Fruit fly (Drosophila melanogaster) whole organism, embryonic: ENCODE data around the gene Hr78.
A peak's percentile ranks its signal among the peaks of the same experiment; 100 is the strongest.

Source experiments
- CG10543 ChIP-seq: fragments of 200-800 bp; sonication (Bioruptor generic); optimal IDR thresholded peaks from 3 replicates; lab custom pipeline; 2017; ENCODE audit warnings: missing biosample characterization, mild to moderate bottlenecking, missing genetic modification characterization, moderate library complexity
- CG10979 ChIP-seq: fragments of 200-800 bp; sonication (Bioruptor generic); optimal IDR thresholded peaks from 2 replicates; lab custom pipeline; 2018; ENCODE audit warnings: missing biosample characterization, mild to moderate bottlenecking, missing genetic modification characterization, moderate library complexity
- CG11456 ChIP-seq: fragments of 200-800 bp; sonication (Bioruptor generic); IDR thresholded peaks from 3 replicates; pipeline ENCODE4 v1.3.6; 2022; ENCODE audit warnings: missing biosample characterization, missing genetic modification characterization
- CG14014 ChIP-seq: fragments of 200-800 bp; sonication (Bioruptor generic); IDR thresholded peaks from 2 replicates; pipeline ENCODE4 v1.3.6; 2022; ENCODE audit warnings: missing biosample characterization, missing genetic modification characterization
- CG14050 ChIP-seq: fragments of 200-800 bp; sonication (Bioruptor generic); IDR thresholded peaks from 3 replicates; pipeline ENCODE4 v1.3.6; 2022; ENCODE audit warnings: missing biosample characterization, missing genetic modification characterization
- CG15479 ChIP-seq: fragments of 200-800 bp; sonication (Bioruptor generic); optimal IDR thresholded peaks from 3 replicates; lab custom pipeline; 2019; ENCODE audit warnings: missing biosample characterization, mild to moderate bottlenecking, missing genetic modification characterization, moderate library complexity
- CG16863 ChIP-seq: fragments of 200-800 bp; sonication (Bioruptor generic); optimal IDR thresholded peaks from 3 replicates; lab custom pipeline; 2016; ENCODE audit warnings: missing biosample characterization, missing genetic modification characterization
- CG17186 ChIP-seq: fragments of 200-800 bp; sonication (Bioruptor generic); optimal IDR thresholded peaks from 3 replicates; lab custom pipeline; 2017; ENCODE audit warnings: missing biosample characterization, missing genetic modification reagents, missing genetic modification characterization
- CG1792 ChIP-seq: fragments of 200-800 bp; sonication (Bioruptor generic); optimal IDR thresholded peaks from 2 replicates; lab custom pipeline; 2016; ENCODE audit warnings: missing biosample characterization, missing genetic modification characterization
- CG2712 ChIP-seq: fragments of 200-800 bp; optimal IDR thresholded peaks from 3 replicates; lab custom pipeline; 2019; ENCODE audit warnings: missing biosample characterization, mild to moderate bottlenecking, missing genetic modification characterization, moderate library complexity
- CG6175 ChIP-seq: fragments of 200-800 bp; sonication (Bioruptor generic); IDR thresholded peaks from 3 replicates; pipeline ENCODE4 v1.3.6; 2022; ENCODE audit warnings: missing biosample characterization, missing genetic modification characterization
- CG7786 ChIP-seq: fragments of 200-800 bp; sonication (Bioruptor generic); optimal IDR thresholded peaks from 2 replicates; lab custom pipeline; 2016; ENCODE audit warnings: missing biosample characterization, missing genetic modification characterization
- CG8281 ChIP-seq: fragments of 200-800 bp; sonication (Bioruptor generic); optimal IDR thresholded peaks from 2 replicates; lab custom pipeline; 2018; ENCODE audit warnings: missing biosample characterization, mild to moderate bottlenecking, missing genetic modification characterization, moderate library complexity
- CG8765 ChIP-seq: fragments of 200-800 bp; sonication (Bioruptor generic); IDR thresholded peaks from 2 replicates; pipeline ENCODE4 v1.3.6; 2022; ENCODE audit warnings: missing biosample characterization, missing genetic modification characterization
- CG8924 ChIP-seq: fragments of 200-800 bp; optimal IDR thresholded peaks from 3 replicates; lab custom pipeline; 2019; ENCODE audit warnings: missing biosample characterization, mild to moderate bottlenecking, missing genetic modification characterization, moderate library complexity
- CkIIα-i1 ChIP-seq: fragments of 200-800 bp; sonication (Bioruptor generic); IDR thresholded peaks from 2 replicates; pipeline ENCODE4 v1.3.6; 2022; ENCODE audit warnings: missing biosample characterization, missing genetic modification characterization
- Deaf1 ChIP-seq: fragments of 200-800 bp; optimal IDR thresholded peaks from 3 replicates; lab custom pipeline; 2019; ENCODE audit warnings: missing biosample characterization, mild to moderate bottlenecking, missing genetic modification characterization, moderate library complexity
- Dll ChIP-seq: fragments of 200-800 bp; sonication (Bioruptor generic); IDR thresholded peaks from 4 replicates; pipeline ENCODE4 v1.3.6; 2022; ENCODE audit warnings: missing biosample characterization, missing genetic modification characterization; ENCODE audit not compliant: partially characterized antibody
- Doc2 ChIP-seq: fragments of 200-800 bp; sonication (Bioruptor generic); IDR thresholded peaks from 2 replicates; pipeline ENCODE4 v1.3.6; 2022; ENCODE audit warnings: missing biosample characterization, missing genetic modification characterization
- E2f1 ChIP-seq: fragments of 200-800 bp; sonication (Bioruptor generic); IDR thresholded peaks from 2 replicates; pipeline ENCODE4 v1.3.6; 2022; ENCODE audit warnings: missing biosample characterization, missing genetic modification characterization
- Fer2 ChIP-seq: fragments of 200-800 bp; sonication (Bioruptor generic); optimal IDR thresholded peaks from 2 replicates; lab custom pipeline; 2018; ENCODE audit warnings: missing biosample characterization, mild to moderate bottlenecking, missing genetic modification characterization, moderate library complexity
- GATAe ChIP-seq: fragments of 200-800 bp; sonication (Bioruptor generic); conservative IDR thresholded peaks from 2 replicates; pipeline ENCODE4 v1.3.6; 2022; ENCODE audit warnings: missing biosample characterization, missing genetic modification characterization
- HLH4C ChIP-seq: fragments of 200-800 bp; sonication (Bioruptor generic); IDR thresholded peaks from 3 replicates; pipeline ENCODE4 v1.3.6; 2022; ENCODE audit warnings: missing biosample characterization, missing genetic modification characterization; ENCODE audit not compliant: partially characterized antibody
- Hey ChIP-seq: fragments of 200-800 bp; sonication (Bioruptor generic); optimal IDR thresholded peaks from 3 replicates; lab custom pipeline; 2018; ENCODE audit warnings: missing biosample characterization, mild to moderate bottlenecking, missing genetic modification characterization
- Lpt ChIP-seq: fragments of >200 bp; optimal IDR thresholded peaks from 2 replicates; lab custom pipeline; 2018; ENCODE audit warnings: missing biosample characterization, missing genetic modification characterization
- Mad ChIP-seq: fragments of 200-800 bp; sonication (Bioruptor generic); optimal IDR thresholded peaks from 2 replicates; lab custom pipeline; 2016; ENCODE audit warnings: missing biosample characterization, missing genetic modification characterization
- PHDP ChIP-seq: fragments of 200-800 bp; sonication (Bioruptor generic); optimal IDR thresholded peaks from 3 replicates; lab custom pipeline; 2018; ENCODE audit warnings: missing biosample characterization, mild to moderate bottlenecking, missing genetic modification characterization, moderate library complexity
- Six4 ChIP-seq: fragments of 200-800 bp; sonication (Bioruptor generic); optimal IDR thresholded peaks from 2 replicates; lab custom pipeline; 2016; ENCODE audit warnings: missing biosample characterization, missing genetic modification characterization
- TFAM ChIP-seq: fragments of 200-800 bp; sonication (Bioruptor generic); optimal IDR thresholded peaks from 2 replicates; lab custom pipeline; 2017; ENCODE audit warnings: missing biosample characterization, missing genetic modification characterization, inconsistent platforms
- chif ChIP-seq, 2 experiments: fragments of 200-800 bp; sonication (Bioruptor generic); optimal IDR thresholded peaks; 3 replicates each; lab custom pipeline; 2016; ENCODE audit warnings: missing biosample characterization in 2 of 2, missing genetic modification characterization in 2 of 2
- corto ChIP-seq: fragments of 200-800 bp; sonication (Bioruptor generic); optimal IDR thresholded peaks from 2 replicates; lab custom pipeline; 2016; ENCODE audit warnings: missing biosample characterization, mild to moderate bottlenecking, missing genetic modification characterization, moderate library complexity
- crol ChIP-seq: fragments of 200-800 bp; sonication (Bioruptor generic); IDR thresholded peaks from 2 replicates; pipeline ENCODE4 v1.3.6; 2022; ENCODE audit warnings: missing biosample characterization, missing genetic modification characterization
- fd3F ChIP-seq: fragments of 200-800 bp; sonication (Bioruptor generic); optimal IDR thresholded peaks from 2 replicates; lab custom pipeline; 2018; ENCODE audit warnings: missing biosample characterization, mild to moderate bottlenecking, missing genetic modification characterization, moderate library complexity
- fru ChIP-seq: fragments of >200 bp; optimal IDR thresholded peaks from 2 replicates; lab custom pipeline; 2017
- her ChIP-seq: fragments of 200-800 bp; sonication (Bioruptor generic); optimal IDR thresholded peaks from 2 replicates; lab custom pipeline; 2016; ENCODE audit warnings: missing biosample characterization, missing genetic modification characterization
- hkb ChIP-seq, 2 experiments: fragments of 200-800 bp in 1 of 2; fragments of >200 bp in 1 of 2; sonication (Bioruptor generic) in 1 of 2; IDR thresholded peaks in 1 of 2; optimal IDR thresholded peaks in 1 of 2; 2 replicates each; pipeline versions ENCODE4 v1.3.6 to Lab custom; 2017 to 2022; ENCODE audit warnings: missing biosample characterization in 1 of 2, missing genetic modification characterization in 1 of 2
- inv ChIP-seq: fragments of 200-800 bp; sonication (Bioruptor generic); IDR thresholded peaks from 2 replicates; pipeline ENCODE4 v1.3.6; 2022; ENCODE audit warnings: missing biosample characterization, missing genetic modification characterization; ENCODE audit not compliant: partially characterized antibody
- jigr1 ChIP-seq: fragments of 200-800 bp; sonication (Bioruptor generic); IDR thresholded peaks from 3 replicates; pipeline ENCODE4 v1.3.6; 2022; ENCODE audit warnings: missing biosample characterization, missing genetic modification characterization
- lilli ChIP-seq: fragments of 200-800 bp; sonication (Bioruptor generic); optimal IDR thresholded peaks from 3 replicates; lab custom pipeline; 2016; ENCODE audit warnings: missing biosample characterization, missing genetic modification characterization
- odd ChIP-seq: fragments of 200-800 bp; sonication (Bioruptor generic); optimal IDR thresholded peaks from 2 replicates; lab custom pipeline; 2017; ENCODE audit warnings: missing biosample characterization, mild to moderate bottlenecking, missing genetic modification characterization
- p53 ChIP-seq: fragments of 200-800 bp; sonication (Bioruptor generic); optimal IDR thresholded peaks from 2 replicates; lab custom pipeline; 2016; ENCODE audit warnings: missing biosample characterization, missing genetic modification characterization
- scrt ChIP-seq: fragments of 200-800 bp; sonication (Bioruptor generic); optimal IDR thresholded peaks from 2 replicates; lab custom pipeline; 2018; ENCODE audit warnings: missing biosample characterization, mild to moderate bottlenecking, missing genetic modification characterization, moderate library complexity
- sima ChIP-seq: fragments of 200-800 bp; sonication (Bioruptor generic); optimal IDR thresholded peaks from 2 replicates; lab custom pipeline; 2016; ENCODE audit warnings: missing biosample characterization, missing genetic modification characterization
- slbo ChIP-seq: fragments of 200-800 bp; sonication (Bioruptor generic); IDR thresholded peaks from 2 replicates; pipeline ENCODE4 v1.3.6; 2022; ENCODE audit warnings: missing biosample characterization, missing genetic modification characterization
- ssp ChIP-seq: fragments of 200-800 bp; sonication (Bioruptor generic); IDR thresholded peaks from 2 replicates; pipeline ENCODE4 v1.3.6; 2022; ENCODE audit warnings: missing biosample characterization, missing genetic modification characterization
- sug ChIP-seq: fragments of 200-800 bp; optimal IDR thresholded peaks from 2 replicates; lab custom pipeline; 2019; ENCODE audit warnings: missing biosample characterization, mild to moderate bottlenecking, missing genetic modification characterization, moderate library complexity
- unpg ChIP-seq: fragments of 200-800 bp; sonication (Bioruptor generic); optimal IDR thresholded peaks from 3 replicates; lab custom pipeline; 2018; ENCODE audit warnings: missing biosample characterization, mild to moderate bottlenecking, missing genetic modification characterization, moderate library complexity
- usp ChIP-seq: fragments of >200 bp; optimal IDR thresholded peaks from 2 replicates; lab custom pipeline; 2017; ENCODE audit warnings: missing biosample characterization, missing genetic modification characterization
- zf30C ChIP-seq: fragments of 200-800 bp; sonication (Bioruptor generic); optimal IDR thresholded peaks from 3 replicates; lab custom pipeline; 2018; ENCODE audit warnings: missing biosample characterization, mild to moderate bottlenecking, missing genetic modification characterization

Hr78 gene

dm6 chr3L:21515823-21516715 is 18.8 kb upstream of the Hr78 start, which contains the start of the genes SAK and Cdk12 (continued):
- TF ChIP-seq Mad (GFP tag; lab: Kevin White, UChicago) (peak; percentile 43), CG10979 (tag; lab: Kevin White, UChicago) (peak; percentile 80), usp (GFP tag; lab: Kevin White, UChicago) (no peak), Dll (GFP tag; lab: Robert Waterston, UW) (peak; percentile 56; the same call in 2 of the 4 replicates), sima (no peak), sug (peak; percentile 87), slbo (peak; percentile 92), crol (GFP tag; lab: Robert Waterston, UW) (no peak), TFAM (no peak), HLH4C (no peak), CG15479 (GFP tag; lab: Kevin White, UChicago) (peak; percentile 12), CG7786 (peak; percentile 65), lilli (GFP tag; lab: Kevin White, UChicago) (peak; percentile 82), chif (GFP tag; optimal IDR thresholded peaks at IDR 0.05; lab: Kevin White, UChicago) (peak in 1 of 2 experiments; percentile 57), Six4 (GFP tag; lab: Kevin White, UChicago) (peak; percentile 80), CG11456 (GFP tag; lab: Robert Waterston, UW) (peak; percentile 88), unpg (GFP tag; lab: Kevin White, UChicago) (peak; percentile 81), Hey (no peak), zf30C (GFP tag; lab: Kevin White, UChicago) (no peak), jigr1 (peak; percentile 67; the same call in 2 of the 3 replicates), odd (peak; percentile 80), CG8924 (tag; lab: Kevin White, UChicago) (peak; percentile 89), ssp (peak; percentile 97), CG16863 (GFP tag; lab: Kevin White, UChicago) (peak; percentile 54), corto (no peak), GATAe (peak; percentile 38; the same call in 1 of the 2 replicates), Fer2 (peak; percentile 73), CkIIα-i1 (GFP tag; lab: Robert Waterston, UW) (no peak), CG14050 (peak; percentile 54), E2f1 (peak; percentile 82), Deaf1 (no peak), CG10543 (GFP tag; lab: Kevin White, UChicago) (peak; percentile 95), hkb (optimal IDR thresholded peaks at IDR 0.05; lab: Kevin White, UChicago) (no peak), hkb (GFP tag; IDR thresholded peaks at IDR 0.05; lab: Robert Waterston, UW) (peak; percentile 79), fru (lab: Kevin White, UChicago) (no peak), PHDP (tag; lab: Kevin White, UChicago) (peak; percentile 85), CG2712 (peak; percentile 89), p53 (GFP tag; lab: Kevin White, UChicago) (no peak), CG8281 (tag; lab: Kevin White, UChicago) (peak; percentile 52), inv (GFP tag; lab: Robert Waterston, UW) (peak; percentile 22; the same call in 1 of the 2 replicates), CG1792 (peak; percentile 10), Doc2 (GFP tag; lab: Robert Waterston, UW) (no peak), Lpt (GFP tag; lab: Kevin White, UChicago) (no peak), CG6175 (GFP tag; lab: Robert Waterston, UW) (peak; percentile 53), her (GFP tag; lab: Kevin White, UChicago) (no peak), fd3F (GFP tag; lab: Kevin White, UChicago) (peak; percentile 85), CG17186 (GFP tag; lab: Kevin White, UChicago) (no peak), scrt (GFP tag; lab: Kevin White, UChicago) (peak; percentile 71), CG8765 (peak; percentile 67), CG14014 (GFP tag; lab: Robert Waterston, UW) (peak; percentile 75)
